Worm (Caenorhabditis elegans): ENCODE results near the gene arrd-24.

DNA sequence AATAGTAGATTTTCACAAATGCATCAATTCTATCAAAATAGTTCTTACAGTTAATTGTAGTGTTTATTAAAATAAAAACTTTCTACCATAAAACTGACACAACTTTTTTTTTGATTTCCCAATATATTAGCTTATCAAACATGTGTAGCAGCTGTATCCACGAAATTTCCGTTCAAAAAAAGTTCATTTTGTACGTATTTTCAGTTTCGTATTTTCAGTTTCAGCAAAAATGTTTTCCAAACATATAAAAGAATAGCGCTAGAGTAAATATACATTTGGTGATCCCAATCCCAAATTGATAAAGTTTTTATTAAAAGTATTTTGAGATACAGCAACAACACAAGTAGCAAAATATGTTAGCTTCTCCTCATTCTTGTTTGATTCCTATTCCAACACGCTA lies 49.1 kb upstream of the arrd-24 start:
- TF ChIP-seq W03F9.2 (tag; optimal IDR thresholded peaks at IDR 0.05): no peak
- no peak for TF ChIP-seq dao-5 (tag; optimal IDR thresholded peaks at IDR 0.05)
- TF ChIP-seq him-1 (tag; optimal IDR thresholded peaks at IDR 0.05): no peak

All from whole organism, L4/young adult.